Worm (Caenorhabditis elegans) whole organism, L3 larva: ENCODE measurements around the gene ceh-79.

Experiments used
- R02D3.7 ChIP-seq: fragments of 150-350 bp; optimal IDR thresholded peaks from 2 replicates; lab custom pipeline; 2014; ENCODE audit warnings: missing biosample characterization, missing genetic modification characterization
- ZK546.5 ChIP-seq: sonication (generic microtip); optimal IDR thresholded peaks from 2 replicates; lab custom pipeline; 2017; ENCODE audit warnings: missing biosample characterization, missing genetic modification characterization
- ama-1 ChIP-seq: fragments of 150-350 bp; optimal IDR thresholded peaks from 2 replicates; lab custom pipeline; 2018
- ceh-16 ChIP-seq: sonication (generic microtip); optimal IDR thresholded peaks from 2 replicates; lab custom pipeline; 2017; ENCODE audit warnings: missing biosample characterization, missing genetic modification characterization
- ceh-28 ChIP-seq: fragments of 150-350 bp; optimal IDR thresholded peaks from 2 replicates; lab custom pipeline; 2014; ENCODE audit warnings: missing biosample characterization, missing genetic modification reagents, missing genetic modification characterization
- ceh-82 ChIP-seq: fragments of 150-350 bp; optimal IDR thresholded peaks from 2 replicates; lab custom pipeline; 2014; ENCODE audit warnings: missing biosample characterization, missing genetic modification characterization
- ceh-9 ChIP-seq: sonication (generic microtip); optimal IDR thresholded peaks from 2 replicates; lab custom pipeline; 2018; ENCODE audit warnings: missing biosample characterization, missing genetic modification characterization
- egl-27 ChIP-seq: sonication (generic microtip); optimal IDR thresholded peaks from 4 replicates; lab custom pipeline; 2017; ENCODE audit warnings: missing biosample characterization, missing genetic modification reagents, missing genetic modification characterization
- egl-5 ChIP-seq: fragments of 150-350 bp; optimal IDR thresholded peaks from 2 replicates; lab custom pipeline; 2017; ENCODE audit warnings: missing biosample characterization, missing genetic modification reagents, missing genetic modification characterization, inconsistent platforms
- elt-1 ChIP-seq: fragments of 150-350 bp; optimal IDR thresholded peaks from 2 replicates; lab custom pipeline; 2014; ENCODE audit warnings: missing biosample characterization, missing genetic modification characterization
- elt-2 ChIP-seq: sonication (generic microtip); optimal IDR thresholded peaks from 2 replicates; lab custom pipeline; 2016; ENCODE audit warnings: missing genetic modification reagents, mild to moderate bottlenecking, missing genetic modification characterization, missing compliant biosample characterization
- eor-1 ChIP-seq, 2 experiments: fragments of 150-350 bp; optimal IDR thresholded peaks; 2 replicates each; lab custom pipeline; 2014 to 2018; ENCODE audit warnings: missing biosample characterization in 2 of 2, missing genetic modification characterization in 2 of 2
- fkh-10 ChIP-seq: sonication (generic microtip); optimal IDR thresholded peaks from 2 replicates; lab custom pipeline; 2017; ENCODE audit warnings: missing biosample characterization, missing genetic modification reagents, missing genetic modification characterization
- fkh-2 ChIP-seq: fragments of 150-350 bp; optimal IDR thresholded peaks from 2 replicates; lab custom pipeline; 2014; ENCODE audit warnings: missing biosample characterization, missing genetic modification reagents, missing genetic modification characterization
- fos-1 ChIP-seq: fragments of 150-350 bp; optimal IDR thresholded peaks from 2 replicates; lab custom pipeline; 2014; ENCODE audit warnings: missing biosample characterization, missing genetic modification characterization
- jun-1 ChIP-seq: fragments of 150-350 bp; optimal IDR thresholded peaks from 2 replicates; lab custom pipeline; 2014; ENCODE audit warnings: missing biosample characterization, missing genetic modification reagents, missing genetic modification characterization
- lin-15B ChIP-seq: fragments of 150-350 bp; optimal IDR thresholded peaks from 2 replicates; lab custom pipeline; 2014; ENCODE audit warnings: missing biosample characterization, missing genetic modification characterization
- lin-39 ChIP-seq: fragments of 150-350 bp; optimal IDR thresholded peaks from 2 replicates; lab custom pipeline; 2018; ENCODE audit warnings: missing biosample characterization, missing genetic modification reagents, missing genetic modification characterization
- mdl-1 ChIP-seq: fragments of 150-350 bp; optimal IDR thresholded peaks from 2 replicates; lab custom pipeline; 2014; ENCODE audit warnings: missing biosample characterization, missing genetic modification characterization
- mml-1 ChIP-seq: fragments of 150-350 bp; sonication (generic microtip); optimal IDR thresholded peaks from 3 replicates; lab custom pipeline; 2014; ENCODE audit warnings: missing biosample characterization, missing genetic modification characterization
- nfya-1 ChIP-seq: sonication (generic microtip); optimal IDR thresholded peaks from 2 replicates; lab custom pipeline; 2017; ENCODE audit warnings: missing genetic modification characterization, mild to moderate bottlenecking, missing compliant biosample characterization, antibody characterized with exemption, moderate library complexity; ENCODE audit not compliant: insufficient read depth
- nhr-11 ChIP-seq: fragments of 150-350 bp; optimal IDR thresholded peaks from 2 replicates; lab custom pipeline; 2014; ENCODE audit warnings: missing biosample characterization, missing genetic modification characterization
- nhr-12 ChIP-seq: fragments of 150-350 bp; optimal IDR thresholded peaks from 2 replicates; lab custom pipeline; 2014; ENCODE audit warnings: missing biosample characterization, missing genetic modification characterization
- nhr-23 ChIP-seq: fragments of 150-350 bp; optimal IDR thresholded peaks from 2 replicates; lab custom pipeline; 2014; ENCODE audit warnings: missing biosample characterization, missing genetic modification reagents, missing genetic modification characterization
- nhr-237 ChIP-seq: fragments of 150-350 bp; optimal IDR thresholded peaks from 2 replicates; lab custom pipeline; 2014; ENCODE audit warnings: missing biosample characterization, missing genetic modification characterization
- nhr-25 ChIP-seq: sonication (generic microtip); optimal IDR thresholded peaks from 2 replicates; lab custom pipeline; 2017; ENCODE audit warnings: missing biosample characterization, missing genetic modification characterization
- nhr-28 ChIP-seq: fragments of 150-350 bp; optimal IDR thresholded peaks from 2 replicates; lab custom pipeline; 2014; ENCODE audit warnings: missing biosample characterization, missing genetic modification characterization
- nhr-43 ChIP-seq: sonication (generic microtip); optimal IDR thresholded peaks from 2 replicates; lab custom pipeline; 2016; ENCODE audit warnings: mild to moderate bottlenecking, missing genetic modification characterization, missing compliant biosample characterization; ENCODE audit not compliant: poor library complexity, severe bottlenecking
- nhr-67 ChIP-seq: fragments of 150-350 bp; optimal IDR thresholded peaks from 2 replicates; lab custom pipeline; 2014; ENCODE audit warnings: missing biosample characterization, missing genetic modification characterization
- nhr-76 ChIP-seq: fragments of 150-350 bp; sonication (generic microtip); optimal IDR thresholded peaks from 5 replicates; lab custom pipeline; 2014; ENCODE audit warnings: missing biosample characterization, missing genetic modification characterization
- nhr-77 ChIP-seq: fragments of 150-350 bp; optimal IDR thresholded peaks from 2 replicates; lab custom pipeline; 2014; ENCODE audit warnings: missing biosample characterization, missing genetic modification characterization
- sea-2 ChIP-seq: fragments of 150-350 bp; sonication (generic microtip); optimal IDR thresholded peaks from 4 replicates; lab custom pipeline; 2014; ENCODE audit warnings: missing biosample characterization, missing genetic modification reagents, missing genetic modification characterization
- skn-1 ChIP-seq: fragments of 150-350 bp; optimal IDR thresholded peaks from 2 replicates; lab custom pipeline; 2014; ENCODE audit warnings: missing biosample characterization, missing genetic modification characterization
- snpc-4 ChIP-seq: fragments of 150-350 bp; optimal IDR thresholded peaks from 2 replicates; lab custom pipeline; 2014; ENCODE audit warnings: missing biosample characterization, missing genetic modification characterization
- tbx-2 ChIP-seq: sonication (generic microtip); optimal IDR thresholded peaks from 2 replicates; lab custom pipeline; 2016; ENCODE audit warnings: mild to moderate bottlenecking, missing genetic modification characterization, missing compliant biosample characterization
- unc-39 ChIP-seq: sonication (generic microtip); optimal IDR thresholded peaks from 4 replicates; lab custom pipeline; 2017; ENCODE audit warnings: missing biosample characterization, missing genetic modification characterization
- unc-62 ChIP-seq: fragments of 150-350 bp; sonication (generic microtip); optimal IDR thresholded peaks from 4 replicates; lab custom pipeline; 2014; ENCODE audit warnings: missing biosample characterization, missing genetic modification reagents, missing genetic modification characterization
- zag-1 ChIP-seq: fragments of 150-350 bp; optimal IDR thresholded peaks from 2 replicates; lab custom pipeline; 2014; ENCODE audit warnings: missing biosample characterization, missing genetic modification characterization
- ztf-11 ChIP-seq: fragments of 150-350 bp; optimal IDR thresholded peaks from 2 replicates; lab custom pipeline; 2014; ENCODE audit warnings: missing biosample characterization, missing genetic modification characterization
- ztf-4 ChIP-seq: fragments of 150-350 bp; optimal IDR thresholded peaks from 2 replicates; lab custom pipeline; 2014; ENCODE audit warnings: missing biosample characterization, missing genetic modification characterization

ceh-79 gene

ce11 chrV:13334447-13334846, 32.8 kb downstream of the ceh-79 start:
- TF ChIP-seq eor-1 (tag; optimal IDR thresholded peaks at IDR 0.05; lab: Kevin White, UChicago) (no peak), snpc-4 (tag; lab: Kevin White, UChicago) (no peak), egl-27 (tag; lab: Kevin White, UChicago) (no peak), nhr-43 (tag; lab: Kevin White, UChicago) (no peak), ama-1 (lab: Kevin White, UChicago) (no peak), nhr-76 (no peak), lin-39 (no peak), ZK546.5 (tag; lab: Kevin White, UChicago) (no peak), unc-39 (tag; lab: Kevin White, UChicago) (no peak), ceh-9 (tag; lab: Kevin White, UChicago) (no peak), fkh-10 (GFP tag; lab: Kevin White, UChicago) (no peak), zag-1 (tag; lab: Kevin White, UChicago) (no peak), nhr-25 (no peak), skn-1 (tag; lab: Kevin White, UChicago) (no peak), elt-2 (no peak), nfya-1 (no peak), jun-1 (tag; lab: Kevin White, UChicago) (no peak), elt-1 (tag; lab: Kevin White, UChicago) (no peak), nhr-67 (no peak)

DNA sequence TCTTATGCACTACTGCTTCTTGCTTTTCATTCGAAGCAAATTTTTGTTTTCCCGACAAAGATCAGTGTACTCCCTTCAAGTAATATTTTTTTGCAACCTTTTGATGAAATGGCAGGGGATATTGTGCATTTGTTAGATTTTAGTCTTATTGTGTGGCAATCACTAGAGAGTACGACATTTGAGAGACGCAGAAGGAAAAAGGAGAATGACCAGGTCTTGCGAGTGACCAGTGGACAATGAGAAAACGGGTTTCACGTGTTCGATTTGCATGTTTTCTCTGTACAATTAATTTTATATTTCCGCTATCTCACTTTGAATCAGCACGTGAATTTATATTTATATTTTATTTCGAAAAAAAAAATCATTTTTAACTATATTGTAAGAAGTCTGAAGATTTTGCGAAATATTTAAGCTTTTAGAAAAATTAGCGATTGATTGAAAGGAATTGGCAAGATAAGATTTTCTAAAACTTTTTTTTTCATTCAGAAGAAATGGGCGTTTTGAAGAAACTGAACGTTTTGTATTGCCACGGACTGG, 34.3 kb downstream of the ceh-79 start, which contains the start of gene C50B6.9:
C50B6.9 (plus strand) TSS at position 487 of the 537 bp plus-strand sequence.
- TF ChIP-seq ztf-4 (tag; lab: Kevin White, UChicago): no peak
- TF ChIP-seq nhr-12 (tag; lab: Kevin White, UChicago): no peak
- no peak for TF ChIP-seq tbx-2 (tag; lab: Kevin White, UChicago)
- no peak for TF ChIP-seq nhr-11 (tag; lab: Kevin White, UChicago)
- TF ChIP-seq fkh-10 (GFP tag; lab: Kevin White, UChicago): no peak
- TF ChIP-seq elt-1 (tag; lab: Kevin White, UChicago): no peak

DNA sequence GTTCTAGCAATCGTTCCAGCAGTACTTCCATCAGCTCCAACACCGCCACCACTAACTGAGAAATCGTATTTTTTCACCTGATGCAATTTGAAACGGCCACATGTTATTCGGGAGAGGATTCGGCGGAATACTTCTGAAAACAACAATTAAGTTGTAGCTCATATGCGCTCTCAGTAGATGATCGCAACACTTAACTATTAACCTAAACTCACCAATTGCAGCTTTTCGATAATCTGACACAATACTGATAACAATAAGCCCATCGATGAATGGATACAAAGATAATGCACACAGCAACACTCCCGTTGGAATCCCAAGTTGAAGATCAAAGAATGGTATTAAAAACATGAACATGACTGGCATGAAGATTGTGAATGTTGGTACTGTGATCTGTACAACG, 36.4 kb downstream of the ceh-79 start:
- TF ChIP-seq ceh-82: no peak
- TF ChIP-seq mml-1 (tag; lab: Kevin White, UChicago): no peak
- no peak for TF ChIP-seq fkh-2
- TF ChIP-seq egl-27 (tag; lab: Kevin White, UChicago): no peak

- no peak for TF ChIP-seq zag-1 (tag; lab: Kevin White, UChicago)
- no peak for TF ChIP-seq skn-1 (tag; lab: Kevin White, UChicago)
- no peak for TF ChIP-seq nhr-25
- no peak for TF ChIP-seq tbx-2 (tag; lab: Kevin White, UChicago)
- TF ChIP-seq nfya-1: no peak
- TF ChIP-seq ZK546.5 (tag; lab: Kevin White, UChicago): no peak
- no peak for TF ChIP-seq mdl-1 (tag; lab: Kevin White, UChicago)
- TF ChIP-seq snpc-4 (tag; lab: Kevin White, UChicago): no peak
- TF ChIP-seq nhr-23 (tag; lab: Kevin White, UChicago): no peak
- TF ChIP-seq fos-1: no peak
- TF ChIP-seq fkh-10 (GFP tag; lab: Kevin White, UChicago): no peak
- TF ChIP-seq unc-62 (GFP tag; lab: Kevin White, UChicago): no peak
- TF ChIP-seq sea-2 (GFP tag; lab: Kevin White, UChicago): no peak
- TF ChIP-seq nhr-12 (tag; lab: Kevin White, UChicago): no peak
- TF ChIP-seq egl-5 (tag; lab: Kevin White, UChicago): no peak
- no peak for TF ChIP-seq nhr-67
- TF ChIP-seq nhr-43 (tag; lab: Kevin White, UChicago): no peak
- TF ChIP-seq nhr-77 (tag; lab: Kevin White, UChicago): no peak
- no peak for TF ChIP-seq lin-39
Measured at ce11 chrV:13339633-13340290, 38.1 kb downstream of the ceh-79 start, which contains the start of the genes str-4 and lgc-48. TSS of gene str-4 (minus strand) at chrV:13339733. TSS of gene lgc-48 (plus strand) at chrV:13340240.

- TF ChIP-seq egl-27 (tag; lab: Kevin White, UChicago) (no peak), ceh-16 (tag; lab: Kevin White, UChicago) (no peak), fkh-2 (no peak), ztf-4 (tag; lab: Kevin White, UChicago) (no peak), tbx-2 (tag; lab: Kevin White, UChicago) (no peak), lin-15B (tag; lab: Kevin White, UChicago) (no peak), ceh-28 (tag; lab: Kevin White, UChicago) (no peak), nhr-23 (tag; lab: Kevin White, UChicago) (no peak), nhr-237 (tag; lab: Kevin White, UChicago) (no peak), ztf-11 (tag; lab: Kevin White, UChicago) (no peak), R02D3.7 (tag; lab: Kevin White, UChicago) (no peak), nhr-28 (tag; lab: Kevin White, UChicago) (no peak)
Measured at ce11 chrV:13342235-13342634, 40.6 kb downstream of the ceh-79 start.
